Worm (Caenorhabditis elegans): ENCODE results near the gene aqp-7.

- no peak for TF ChIP-seq W03F9.2 (tag; optimal IDR thresholded peaks at IDR 0.05)
- no peak for TF ChIP-seq him-1 (tag; optimal IDR thresholded peaks at IDR 0.05)
These were observed 43.1 kb upstream of the aqp-7 start, which contains the start of gene nspg-5 for ce11 chrX:2981715-2982114.

All from whole organism, L4/young adult.